Fruit fly (Drosophila melanogaster): ENCODE data around the gene CG1801.

Gene CG1801

DNA sequence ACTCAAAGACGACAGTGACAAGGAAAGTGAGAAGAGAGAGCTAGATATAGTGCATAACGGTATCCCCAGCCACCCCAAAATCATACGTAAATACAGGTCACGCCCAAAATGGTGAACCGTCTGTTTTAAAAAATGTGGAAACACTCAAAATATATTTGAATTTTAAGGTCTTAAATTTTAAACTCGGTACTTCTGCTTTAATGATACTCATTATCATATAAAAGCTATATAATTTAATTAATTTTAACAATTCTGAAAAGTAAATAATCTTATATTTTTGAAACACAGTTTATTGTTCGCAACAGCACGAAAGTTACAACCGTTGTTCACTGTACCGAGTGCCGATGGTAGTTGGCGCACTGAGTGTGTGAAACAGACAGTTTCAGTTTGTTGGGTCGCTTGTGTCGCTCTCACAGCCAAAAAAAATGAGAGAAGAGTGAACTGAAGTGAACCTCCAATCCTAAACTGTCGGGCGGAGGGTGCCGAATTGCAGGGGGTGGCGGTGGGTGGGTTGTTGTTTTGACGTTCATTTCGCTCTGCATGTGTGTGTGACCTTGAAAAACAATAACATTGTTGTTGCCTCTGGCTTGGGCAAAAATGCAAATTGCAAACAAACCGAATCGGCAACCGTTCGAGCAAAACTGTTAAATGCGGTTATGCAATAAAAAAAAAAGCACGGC is 49.1 kb upstream of the CG1801 start (continued):
- TF ChIP-seq CG8119 (GFP tag; IDR thresholded peaks at IDR 0.05) (peak; percentile 95), esn (GFP tag; optimal IDR thresholded peaks at IDR 0.05) (peak; percentile 72), CG11762 (GFP tag; optimal IDR thresholded peaks at IDR 0.05; ENCODE audit: insufficient read depth) (peak; percentile 72), svp (GFP tag) (peak; percentile 90), CG32006 (GFP tag; optimal IDR thresholded peaks at IDR 0.05) (peak; percentile 96), Hr39 (GFP tag; optimal IDR thresholded peaks at IDR 0.05) (peak; percentile 32), CG11294 (GFP tag; IDR thresholded peaks at IDR 0.05) (peak; percentile 69; the same call in 1 of the 2 replicates), Hr4 (GFP tag; optimal IDR thresholded peaks at IDR 0.05) (peak; percentile 79), fkh (GFP tag; optimal IDR thresholded peaks at IDR 0.05) (peak; percentile 56), Gug (GFP tag; IDR thresholded peaks at IDR 0.05) (peak; percentile 43), fd59A (GFP tag; optimal IDR thresholded peaks at IDR 0.05) (peak; percentile 66), pdm3 (GFP tag; optimal IDR thresholded peaks at IDR 0.05) (peak; percentile 78), CG11902 (GFP tag; optimal IDR thresholded peaks at IDR 0.05) (peak; percentile 79), lz (GFP tag; optimal IDR thresholded peaks at IDR 0.05) (peak; percentile 62)

- TF ChIP-seq svp (GFP tag) (peak; percentile 68), fkh (GFP tag; optimal IDR thresholded peaks at IDR 0.05) (peak; percentile 20), Hr38 (GFP tag; optimal IDR thresholded peaks at IDR 0.05) (no peak), vri (GFP tag; optimal IDR thresholded peaks at IDR 0.05) (peak; percentile 1), net (GFP tag; optimal IDR thresholded peaks at IDR 0.05) (no peak), Eip93F (GFP tag; optimal IDR thresholded peaks at IDR 0.05) (peak; percentile 60), Hr39 (GFP tag; optimal IDR thresholded peaks at IDR 0.05) (no peak), Met (GFP tag; optimal IDR thresholded peaks at IDR 0.05) (no peak), spab (GFP tag; optimal IDR thresholded peaks at IDR 0.05) (no peak), pdm3 (GFP tag; optimal IDR thresholded peaks at IDR 0.05) (no peak), CG7368 (GFP tag; optimal IDR thresholded peaks at IDR 0.05) (no peak), Eip78C (GFP tag) (peak; percentile 28), achi (GFP tag; optimal IDR thresholded peaks at IDR 0.05) (no peak), CG3919 (GFP tag; optimal IDR thresholded peaks at IDR 0.05) (no peak), CG8319 (GFP tag; optimal IDR thresholded peaks at IDR 0.05) (no peak)
These were observed 48.1 kb upstream of the CG1801 start for dm6 chrX:21365421-21365820.

dm6 chrX:21362878-21363277 is 45.6 kb upstream of the CG1801 start, which contains the start of the genes bbx and waw:
TSS of gene bbx (plus strand) at chrX:21363028.
TSS of gene waw (plus strand) at chrX:21363028.
- TF ChIP-seq CG11762 (GFP tag; optimal IDR thresholded peaks at IDR 0.05; ENCODE audit: insufficient read depth), result no peak
- TF ChIP-seq salr (GFP tag; optimal IDR thresholded peaks at IDR 0.05), result no peak
- TF ChIP-seq Eip93F (GFP tag; optimal IDR thresholded peaks at IDR 0.05), result no peak
- peak; percentile 36 for TF ChIP-seq svp (GFP tag)
- no peak for TF ChIP-seq CG6276 (GFP tag; optimal IDR thresholded peaks at IDR 0.05)
- TF ChIP-seq CG6808 (GFP tag; optimal IDR thresholded peaks at IDR 0.05), result peak; percentile 22
- no peak for TF ChIP-seq CG6163 (GFP tag; IDR thresholded peaks at IDR 0.05)
- no peak for TF ChIP-seq Hr39 (GFP tag; optimal IDR thresholded peaks at IDR 0.05)
- TF ChIP-seq topi (GFP tag; optimal IDR thresholded peaks at IDR 0.05), result peak; percentile 19
- no peak for TF ChIP-seq Blimp-1 (GFP tag; optimal IDR thresholded peaks at IDR 0.05)
- peak; percentile 99 for TF ChIP-seq vri (GFP tag; optimal IDR thresholded peaks at IDR 0.05)
- no peak for TF ChIP-seq net (GFP tag; optimal IDR thresholded peaks at IDR 0.05)
- TF ChIP-seq Smox (GFP tag; optimal IDR thresholded peaks at IDR 0.05), result peak; percentile 6
- peak; percentile 98 for TF ChIP-seq fkh (GFP tag; optimal IDR thresholded peaks at IDR 0.05)
- TF ChIP-seq lz (GFP tag; optimal IDR thresholded peaks at IDR 0.05), result no peak
- TF ChIP-seq eg (GFP tag; IDR thresholded peaks at IDR 0.05), result no peak
- peak; percentile 42 for TF ChIP-seq esn (GFP tag; optimal IDR thresholded peaks at IDR 0.05)
- TF ChIP-seq ss (GFP tag; optimal IDR thresholded peaks at IDR 0.05), result peak in 1 of 2 experiments; percentile 25
- TF ChIP-seq CG8319 (GFP tag; optimal IDR thresholded peaks at IDR 0.05), result no peak
- TF ChIP-seq Eip78C (GFP tag), result peak; percentile 71
- no peak for TF ChIP-seq CG3919 (GFP tag; optimal IDR thresholded peaks at IDR 0.05)
- TF ChIP-seq Eip75B (GFP tag; optimal IDR thresholded peaks at IDR 0.05), result peak; percentile 17
- no peak for TF ChIP-seq CG10669 (GFP tag; optimal IDR thresholded peaks at IDR 0.05)
- no peak for TF ChIP-seq Ets96B (tag; optimal IDR thresholded peaks at IDR 0.05)
- no peak for TF ChIP-seq CG7368 (GFP tag; optimal IDR thresholded peaks at IDR 0.05)
- no peak for TF ChIP-seq dac (GFP tag; optimal IDR thresholded peaks at IDR 0.05)
- no peak for TF ChIP-seq fd59A (GFP tag; optimal IDR thresholded peaks at IDR 0.05)
- TF ChIP-seq dsx (GFP tag; optimal IDR thresholded peaks at IDR 0.05; ENCODE audit: poor library complexity, severe bottlenecking), result peak; percentile 12
- peak; percentile 19 for TF ChIP-seq CG3032 (tag; optimal IDR thresholded peaks at IDR 0.05)
- no peak for TF ChIP-seq CG1621 (tag; optimal IDR thresholded peaks at IDR 0.05)
- no peak for TF ChIP-seq CG11294 (GFP tag; IDR thresholded peaks at IDR 0.05)
- TF ChIP-seq CG32006 (GFP tag; optimal IDR thresholded peaks at IDR 0.05), result no peak
- no peak for TF ChIP-seq acj6 (GFP tag; optimal IDR thresholded peaks at IDR 0.05)
- no peak for TF ChIP-seq CG8632 (GFP tag; optimal IDR thresholded peaks at IDR 0.05)
- TF ChIP-seq Sox14 (GFP tag; optimal IDR thresholded peaks at IDR 0.05), result peak; percentile 4
- TF ChIP-seq Hr4 (GFP tag; optimal IDR thresholded peaks at IDR 0.05), result no peak
